Worm (Caenorhabditis elegans): ENCODE results near the gene Y47D7A.13.

Y47D7A.13 gene

ce11 chrV:4432783-4433237 is 2.9 kb downstream of the Y47D7A.13 start, which contains the start of gene Y47D7A.15:
Y47D7A.15 (minus strand) TSS chrV:4433187.
- TF ChIP-seq T22C8.4 (GFP tag; IDR thresholded peaks at IDR 0.05) (no peak), flt-1 (GFP tag; IDR thresholded peaks at IDR 0.05) (0 out of 2 replicates have a peak, but pooled peaks have one; percentile 39), tab-1 (GFP tag; IDR thresholded peaks at IDR 0.05) (no peak), med-1 (GFP tag; optimal IDR thresholded peaks at IDR 0.05; ENCODE audit: insufficient read depth) (no peak), ztf-29 (GFP tag; IDR thresholded peaks at IDR 0.05) (no peak), ztf-23 (GFP tag; IDR thresholded peaks at IDR 0.05) (no peak), klf-2 (GFP tag; conservative IDR thresholded peaks at IDR 0.05) (no peak)

- TF ChIP-seq ref-1 (GFP tag; conservative IDR thresholded peaks at IDR 0.05) (no peak), ztf-23 (GFP tag; IDR thresholded peaks at IDR 0.05) (no peak), tab-1 (GFP tag; IDR thresholded peaks at IDR 0.05) (no peak), ztf-29 (GFP tag; IDR thresholded peaks at IDR 0.05) (no peak), med-1 (GFP tag; optimal IDR thresholded peaks at IDR 0.05; ENCODE audit: insufficient read depth) (no peak), T22C8.4 (GFP tag; IDR thresholded peaks at IDR 0.05) (no peak), flt-1 (GFP tag; IDR thresholded peaks at IDR 0.05) (no peak), cog-1 (tag; optimal IDR thresholded peaks at IDR 0.05) (no peak), klf-2 (GFP tag; conservative IDR thresholded peaks at IDR 0.05) (no peak)
These were observed 6.2 kb downstream of the Y47D7A.13 start, which contains the start of gene Y47D7A.12 for ce11 chrV:4429576-4429975. Y47D7A.12 (minus strand) TSS chrV:4429676.

ce11 chrV:4428202-4428601 is 7.5 kb downstream of the Y47D7A.13 start, which contains the start of gene Y47D7A.11:
Y47D7A.11 (minus strand) TSS chrV:4428302.
- TF ChIP-seq ztf-29 (GFP tag; IDR thresholded peaks at IDR 0.05) (no peak), ztf-23 (GFP tag; IDR thresholded peaks at IDR 0.05) (no peak), klf-2 (GFP tag; conservative IDR thresholded peaks at IDR 0.05) (no peak), med-1 (GFP tag; optimal IDR thresholded peaks at IDR 0.05; ENCODE audit: insufficient read depth) (no peak), flt-1 (GFP tag; IDR thresholded peaks at IDR 0.05) (no peak), cog-1 (tag; optimal IDR thresholded peaks at IDR 0.05) (no peak), tab-1 (GFP tag; IDR thresholded peaks at IDR 0.05) (no peak), T22C8.4 (GFP tag; IDR thresholded peaks at IDR 0.05) (no peak), ref-1 (GFP tag; conservative IDR thresholded peaks at IDR 0.05) (no peak)

ce11 chrV:4423860-4424401 is 11.8 kb downstream of the Y47D7A.13 start, which contains the start of the genes Y47D7A.9 and Y47D7A.19:
Y47D7A.9 (minus strand) TSS chrV:4423960.
Y47D7A.19 (plus strand) TSS chrV:4424351.
- TF ChIP-seq cog-1 (tag; optimal IDR thresholded peaks at IDR 0.05), result no peak
- TF ChIP-seq med-1 (GFP tag; optimal IDR thresholded peaks at IDR 0.05; ENCODE audit: insufficient read depth), result no peak

- TF ChIP-seq ztf-23 (GFP tag; IDR thresholded peaks at IDR 0.05) (no peak), tab-1 (GFP tag; IDR thresholded peaks at IDR 0.05) (no peak), T22C8.4 (GFP tag; IDR thresholded peaks at IDR 0.05) (no peak), flt-1 (GFP tag; IDR thresholded peaks at IDR 0.05) (no peak), med-1 (GFP tag; optimal IDR thresholded peaks at IDR 0.05; ENCODE audit: insufficient read depth) (no peak), klf-2 (GFP tag; conservative IDR thresholded peaks at IDR 0.05) (no peak), ztf-29 (GFP tag; IDR thresholded peaks at IDR 0.05) (no peak), ref-1 (GFP tag; conservative IDR thresholded peaks at IDR 0.05) (no peak), cog-1 (tag; optimal IDR thresholded peaks at IDR 0.05) (no peak)
These were observed 12.6 kb downstream of the Y47D7A.13 start for ce11 chrV:4423087-4423486.

ce11 chrV:4422127-4422526 is 13.6 kb downstream of the Y47D7A.13 start, which contains the start of gene skr-7:
skr-7 (plus strand) TSS chrV:4422427.
- TF ChIP-seq T22C8.4 (GFP tag; IDR thresholded peaks at IDR 0.05) (no peak), ztf-23 (GFP tag; IDR thresholded peaks at IDR 0.05) (no peak), ref-1 (GFP tag; conservative IDR thresholded peaks at IDR 0.05) (no peak), klf-2 (GFP tag; conservative IDR thresholded peaks at IDR 0.05) (no peak), tab-1 (GFP tag; IDR thresholded peaks at IDR 0.05) (no peak), flt-1 (GFP tag; IDR thresholded peaks at IDR 0.05) (no peak), cog-1 (tag; optimal IDR thresholded peaks at IDR 0.05) (no peak), med-1 (GFP tag; optimal IDR thresholded peaks at IDR 0.05; ENCODE audit: insufficient read depth) (no peak), ztf-29 (GFP tag; IDR thresholded peaks at IDR 0.05) (no peak)

ce11 chrV:4421475-4421874 is 14.3 kb downstream of the Y47D7A.13 start, which contains the start of gene skr-14:
skr-14 (minus strand) TSS chrV:4421575.
- TF ChIP-seq tab-1 (GFP tag; IDR thresholded peaks at IDR 0.05) (no peak), flt-1 (GFP tag; IDR thresholded peaks at IDR 0.05) (no peak), T22C8.4 (GFP tag; IDR thresholded peaks at IDR 0.05) (no peak), ref-1 (GFP tag; conservative IDR thresholded peaks at IDR 0.05) (no peak), med-1 (GFP tag; optimal IDR thresholded peaks at IDR 0.05; ENCODE audit: insufficient read depth) (no peak), cog-1 (tag; optimal IDR thresholded peaks at IDR 0.05) (no peak), klf-2 (GFP tag; conservative IDR thresholded peaks at IDR 0.05) (no peak), ztf-23 (GFP tag; IDR thresholded peaks at IDR 0.05) (no peak), ztf-29 (GFP tag; IDR thresholded peaks at IDR 0.05) (no peak)

ce11 chrV:4419767-4420322 is 15.9 kb downstream of the Y47D7A.13 start, which contains the start of the genes Y47D7A.7 and Y47D7A.2:
Y47D7A.7 (minus strand) TSS chrV:4419867.
Y47D7A.2 (plus strand) TSS chrV:4420272.
- no peak for TF ChIP-seq ztf-23 (GFP tag; IDR thresholded peaks at IDR 0.05)
- TF ChIP-seq ztf-29 (GFP tag; IDR thresholded peaks at IDR 0.05), result no peak
- TF ChIP-seq med-1 (GFP tag; optimal IDR thresholded peaks at IDR 0.05; ENCODE audit: insufficient read depth), result no peak
- no peak for TF ChIP-seq cog-1 (tag; optimal IDR thresholded peaks at IDR 0.05)
- no peak for TF ChIP-seq flt-1 (GFP tag; IDR thresholded peaks at IDR 0.05)
- no peak for TF ChIP-seq ref-1 (GFP tag; conservative IDR thresholded peaks at IDR 0.05)
- TF ChIP-seq klf-2 (GFP tag; conservative IDR thresholded peaks at IDR 0.05), result no peak
- TF ChIP-seq T22C8.4 (GFP tag; IDR thresholded peaks at IDR 0.05), result no peak
- no peak for TF ChIP-seq tab-1 (GFP tag; IDR thresholded peaks at IDR 0.05)

- no peak for TF ChIP-seq tab-1 (GFP tag; IDR thresholded peaks at IDR 0.05)
- no peak for TF ChIP-seq ref-1 (GFP tag; conservative IDR thresholded peaks at IDR 0.05)
- TF ChIP-seq T22C8.4 (GFP tag; IDR thresholded peaks at IDR 0.05), result no peak
- no peak for TF ChIP-seq flt-1 (GFP tag; IDR thresholded peaks at IDR 0.05)
- no peak for TF ChIP-seq ztf-29 (GFP tag; IDR thresholded peaks at IDR 0.05)
- no peak for TF ChIP-seq klf-2 (GFP tag; conservative IDR thresholded peaks at IDR 0.05)
- no peak for TF ChIP-seq cog-1 (tag; optimal IDR thresholded peaks at IDR 0.05)
- TF ChIP-seq ztf-23 (GFP tag; IDR thresholded peaks at IDR 0.05), result no peak
- TF ChIP-seq med-1 (GFP tag; optimal IDR thresholded peaks at IDR 0.05; ENCODE audit: insufficient read depth), result no peak
These were observed 17.6 kb downstream of the Y47D7A.13 start, which contains the start of gene Y47D7A.6 for ce11 chrV:4418116-4418515. Y47D7A.6 (minus strand) TSS chrV:4418216.
